Fruit fly (Drosophila melanogaster): ENCODE measurements around the gene CG14770.
A peak's percentile ranks its signal among the peaks of the same experiment; 100 is the strongest.

The CG14770 gene

dm6 chrX:1398455-1399055 is 29.5 kb downstream of the CG14770 start (continued):
- no peak for TF ChIP-seq Eip74EF (GFP tag; optimal IDR thresholded peaks at IDR 0.05)
- TF ChIP-seq fd64A (GFP tag; optimal IDR thresholded peaks at IDR 0.05): no peak
- peak; percentile 56; the same call in 1 of the 2 replicates for TF ChIP-seq seq (GFP tag; IDR thresholded peaks at IDR 0.05)
- TF ChIP-seq CG1024 (GFP tag; IDR thresholded peaks at IDR 0.05): no peak
- TF ChIP-seq Sox100B (GFP tag; optimal IDR thresholded peaks at IDR 0.05): no peak
- peak; percentile 51 for TF ChIP-seq CG10979 (tag; optimal IDR thresholded peaks at IDR 0.05)
- TF ChIP-seq CG7372 (GFP tag; IDR thresholded peaks at IDR 0.05): peak; percentile 62
- TF ChIP-seq CG2875 (GFP tag; optimal IDR thresholded peaks at IDR 0.05): peak; percentile 55
- TF ChIP-seq CG18599 (GFP tag; optimal IDR thresholded peaks at IDR 0.05): peak; percentile 72
- peak; percentile 59 for TF ChIP-seq Hsf (GFP tag; optimal IDR thresholded peaks at IDR 0.05)
- TF ChIP-seq gro (GFP tag; optimal IDR thresholded peaks at IDR 0.05): no peak
- TF ChIP-seq ATbp (GFP tag; optimal IDR thresholded peaks at IDR 0.05): peak; percentile 15
- peak; percentile 32; the same call in 1 of the 2 replicates for TF ChIP-seq gt (GFP tag; IDR thresholded peaks at IDR 0.05)
- TF ChIP-seq Tbp (GFP tag; optimal IDR thresholded peaks at IDR 0.05): no peak
- TF ChIP-seq ranshi (GFP tag; IDR thresholded peaks at IDR 0.05): peak; percentile 64; the same call in 1 of the 2 replicates
- TF ChIP-seq Sin3A (optimal IDR thresholded peaks at IDR 0.05): no peak
- TF ChIP-seq CG3726 (GFP tag; IDR thresholded peaks at IDR 0.05): peak; percentile 37; the same call in 1 of the 3 replicates
- peak; percentile 73 for TF ChIP-seq lilli (GFP tag; optimal IDR thresholded peaks at IDR 0.05)
- TF ChIP-seq odd (GFP tag; optimal IDR thresholded peaks at IDR 0.05): peak; percentile 39
- TF ChIP-seq tgo (GFP tag; IDR thresholded peaks at IDR 0.05): peak; percentile 72
- TF ChIP-seq btn (GFP tag; optimal IDR thresholded peaks at IDR 0.05): no peak
- no peak for TF ChIP-seq gfzf (GFP tag; optimal IDR thresholded peaks at IDR 0.05)
- no peak for TF ChIP-seq crol (GFP tag; IDR thresholded peaks at IDR 0.05)
- TF ChIP-seq hbn (GFP tag; IDR thresholded peaks at IDR 0.05; ENCODE audit: partially characterized antibody): no peak
- peak; percentile 60 for TF ChIP-seq CG9817 (tag; optimal IDR thresholded peaks at IDR 0.05)
- no peak for TF ChIP-seq zf30C (GFP tag; optimal IDR thresholded peaks at IDR 0.05)
- TF ChIP-seq Dad (GFP tag; optimal IDR thresholded peaks at IDR 0.05): peak; percentile 40
- peak; percentile 56 for TF ChIP-seq nom (GFP tag; optimal IDR thresholded peaks at IDR 0.05)
- no peak for TF ChIP-seq fd102C (GFP tag; optimal IDR thresholded peaks at IDR 0.05)
- no peak for TF ChIP-seq sc (optimal IDR thresholded peaks at IDR 0.05)
- TF ChIP-seq sc (GFP tag; optimal IDR thresholded peaks at IDR 0.05): no peak
- peak; percentile 7 for TF ChIP-seq CG10267 (tag; optimal IDR thresholded peaks at IDR 0.05)
- no peak for TF ChIP-seq CG2116 (GFP tag; optimal IDR thresholded peaks at IDR 0.05)
- peak; percentile 11 for TF ChIP-seq CG8290 (GFP tag; optimal IDR thresholded peaks at IDR 0.05)
- TF ChIP-seq CG8290 (tag; optimal IDR thresholded peaks at IDR 0.05): peak in 1 of 2 experiments; percentile 89
- no peak for TF ChIP-seq CG16779 (GFP tag; IDR thresholded peaks at IDR 0.05)
- TF ChIP-seq NfI (GFP tag; optimal IDR thresholded peaks at IDR 0.05): peak; percentile 55
- no peak for TF ChIP-seq pfk (GFP tag; optimal IDR thresholded peaks at IDR 0.05)
- TF ChIP-seq CG9215 (GFP tag; IDR thresholded peaks at IDR 0.05): peak; percentile 74
- peak; percentile 93 for TF ChIP-seq Ets65A (GFP tag)
- TF ChIP-seq HLH54F (GFP tag; optimal IDR thresholded peaks at IDR 0.05): peak; percentile 57
- TF ChIP-seq Neu2 (GFP tag; optimal IDR thresholded peaks at IDR 0.05; ENCODE audit: borderline replicate concordance): no peak
- TF ChIP-seq CG17186 (GFP tag; optimal IDR thresholded peaks at IDR 0.05): no peak
- TF ChIP-seq gem (tag; optimal IDR thresholded peaks at IDR 0.05): peak; percentile 71
- peak; percentile 19 for TF ChIP-seq CG9876 (GFP tag; optimal IDR thresholded peaks at IDR 0.05)
- TF ChIP-seq inv (GFP tag; IDR thresholded peaks at IDR 0.05; ENCODE audit: partially characterized antibody): no peak
- TF ChIP-seq knrl (GFP tag; IDR thresholded peaks at IDR 0.05; ENCODE audit: partially characterized antibody): no peak
- TF ChIP-seq kni (GFP tag; optimal IDR thresholded peaks at IDR 0.05): no peak
- no peak for TF ChIP-seq bigmax (GFP tag; optimal IDR thresholded peaks at IDR 0.05)
- TF ChIP-seq tio (GFP tag; optimal IDR thresholded peaks at IDR 0.05): no peak
